Fruit fly (Drosophila melanogaster): ENCODE results near the gene Nsf2.

DNA sequence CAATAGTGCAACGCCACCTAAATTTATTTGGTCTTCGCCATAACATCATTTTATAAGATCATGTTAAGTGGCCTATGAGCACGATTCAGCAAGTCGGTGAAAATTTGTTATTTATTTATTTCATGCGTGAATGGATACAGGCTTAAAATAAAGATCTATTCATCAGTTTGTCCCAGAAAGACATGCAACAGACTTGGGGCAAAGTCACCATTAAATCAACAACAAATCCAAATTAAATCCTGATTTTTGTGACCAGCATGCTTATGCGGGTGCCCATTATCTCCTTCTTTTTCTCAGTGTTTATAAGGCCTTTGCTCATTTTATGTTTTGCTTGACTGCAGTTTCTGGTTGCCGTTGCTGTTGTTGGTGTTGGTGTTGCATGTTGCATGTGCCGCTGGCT lies 29.9 kb downstream of the Nsf2 start:
- TF ChIP-seq Clk (GFP tag; optimal IDR thresholded peaks at IDR 0.05) = no peak
- no peak for TF ChIP-seq CG14711 (tag; optimal IDR thresholded peaks at IDR 0.05)
- TF ChIP-seq CG5204 (GFP tag; optimal IDR thresholded peaks at IDR 0.05) = no peak
- TF ChIP-seq cic (GFP tag; optimal IDR thresholded peaks at IDR 0.05) = no peak
- no peak for TF ChIP-seq Hr96 (GFP tag; optimal IDR thresholded peaks at IDR 0.05)
- no peak for TF ChIP-seq kay (GFP tag; ENCODE audit: borderline replicate concordance)
- TF ChIP-seq Crg-1 (GFP tag; optimal IDR thresholded peaks at IDR 0.05) = no peak

Data from whole organism, adult.